Fruit fly (Drosophila melanogaster) whole organism, pupa: Measurements from ENCODE around the gene CG9372.

Experiments
- CG13204 ChIP-seq: fragments of 200-800 bp; sonication (Bioruptor generic); optimal IDR thresholded peaks from 2 replicates; lab custom pipeline; 2018; ENCODE audit warnings: missing biosample characterization, mild to moderate bottlenecking, missing genetic modification characterization, moderate library complexity
- CG34367 ChIP-seq: fragments of 200-800 bp; sonication (Bioruptor generic); optimal IDR thresholded peaks from 2 replicates; lab custom pipeline; 2018; ENCODE audit warnings: missing biosample characterization, mild to moderate bottlenecking, missing genetic modification characterization
- CG8301 ChIP-seq: fragments of 200-800 bp; sonication (Bioruptor generic); optimal IDR thresholded peaks from 2 replicates; lab custom pipeline; 2018; ENCODE audit warnings: missing biosample characterization, mild to moderate bottlenecking, missing genetic modification characterization
- CG9948 ChIP-seq: fragments of 200-800 bp; sonication (Bioruptor generic); optimal IDR thresholded peaks from 2 replicates; lab custom pipeline; 2018; ENCODE audit warnings: missing biosample characterization, mild to moderate bottlenecking, missing genetic modification characterization, moderate library complexity
- D1 ChIP-seq: fragments of 200-800 bp; sonication (Bioruptor generic); optimal IDR thresholded peaks from 2 replicates; lab custom pipeline; 2018; ENCODE audit warnings: missing biosample characterization, mild to moderate bottlenecking, missing genetic modification characterization, moderate library complexity
- EcR ChIP-seq: fragments of 200-800 bp; sonication (Bioruptor generic); optimal IDR thresholded peaks from 3 replicates; lab custom pipeline; 2019; ENCODE audit warnings: missing biosample characterization, missing genetic modification characterization, mild to moderate bottlenecking, moderate library complexity, missing genetic modification reagents
- Pif1A ChIP-seq: fragments of 200-800 bp; sonication (Bioruptor generic); optimal IDR thresholded peaks from 3 replicates; lab custom pipeline; 2016; ENCODE audit warnings: missing biosample characterization, missing genetic modification characterization
- fd96Ca ChIP-seq: fragments of 200-800 bp; sonication (Bioruptor generic); IDR thresholded peaks from 3 replicates; pipeline ENCODE4 v1.3.6; 2022; ENCODE audit warnings: missing biosample characterization, missing genetic modification characterization
- gl ChIP-seq: fragments of 200-800 bp; sonication (Bioruptor generic); optimal IDR thresholded peaks from 2 replicates; lab custom pipeline; 2018; ENCODE audit warnings: missing biosample characterization, mild to moderate bottlenecking, missing genetic modification characterization

DNA sequence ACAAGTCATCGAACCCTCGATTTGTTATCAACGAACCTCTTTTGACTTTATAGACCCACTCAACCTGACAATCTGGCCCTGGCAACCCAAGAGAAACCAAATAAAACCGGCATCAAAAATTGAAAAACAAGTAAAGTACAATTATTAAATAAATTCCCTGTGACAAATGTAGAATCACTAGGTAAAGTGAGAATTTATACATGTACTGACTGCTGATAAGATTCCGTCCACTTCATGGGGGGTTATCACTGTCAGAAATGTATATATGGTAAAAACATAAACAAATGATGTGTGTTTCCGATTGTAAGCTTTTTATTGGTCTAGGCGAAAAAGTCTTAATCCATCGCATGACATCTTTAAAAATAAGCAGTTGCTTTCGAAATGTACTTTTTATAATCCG lies 42.6 kb downstream of the CG9372 start:
- TF ChIP-seq EcR = no peak
- TF ChIP-seq fd96Ca (GFP tag; lab: Robert Waterston, UW) = no peak
- no peak for TF ChIP-seq gl
- no peak for TF ChIP-seq Pif1A (GFP tag; lab: Kevin White, UChicago)
- no peak for TF ChIP-seq CG34367 (tag; lab: Kevin White, UChicago)
- no peak for TF ChIP-seq CG13204 (GFP tag; lab: Kevin White, UChicago)
- TF ChIP-seq CG9948 (tag; lab: Kevin White, UChicago) = no peak
- no peak for TF ChIP-seq D1 (tag; lab: Kevin White, UChicago)
- no peak for TF ChIP-seq CG8301 (tag; lab: Kevin White, UChicago)
